Worm (Caenorhabditis elegans) whole organism, early embryonic: ENCODE results near the gene T24C4.10.

Experiments
- B0310.2 ChIP-seq: sonication (generic microtip); optimal IDR thresholded peaks from 2 replicates; lab custom pipeline; 2016; ENCODE audit warnings: mild to moderate bottlenecking, missing genetic modification characterization, missing compliant biosample characterization
- aly-1 ChIP-seq: sonication (generic microtip); optimal IDR thresholded peaks from 2 replicates; lab custom pipeline; 2016; ENCODE audit warnings: missing genetic modification characterization, missing compliant biosample characterization
- ama-1 ChIP-seq: fragments of 150-350 bp; optimal IDR thresholded peaks from 2 replicates; lab custom pipeline; 2014
- ceh-13 ChIP-seq: fragments of 200-800 bp; sonication (Bioruptor generic); optimal IDR thresholded peaks from 2 replicates; lab custom pipeline; 2018; ENCODE audit warnings: mild to moderate bottlenecking, missing genetic modification characterization, missing compliant biosample characterization
- ets-7 ChIP-seq: sonication (generic microtip); optimal IDR thresholded peaks from 2 replicates; lab custom pipeline; 2016; ENCODE audit warnings: missing genotype, missing genetic modification characterization, missing compliant biosample characterization
- flt-1 ChIP-seq: fragments of 200-800 bp; sonication (Bioruptor generic); IDR thresholded peaks from 2 replicates; pipeline ENCODE4 v1.3.6; 2022; ENCODE audit warnings: missing genetic modification characterization, missing compliant biosample characterization
- hmg-4 ChIP-seq: fragments of 200-800 bp; sonication (Bioruptor generic); optimal IDR thresholded peaks from 2 replicates; lab custom pipeline; 2018; ENCODE audit warnings: mild to moderate bottlenecking, missing genetic modification characterization, missing compliant biosample characterization
- hnd-1 ChIP-seq: sonication (generic microtip); optimal IDR thresholded peaks from 2 replicates; lab custom pipeline; 2016; ENCODE audit warnings: missing genetic modification characterization, missing compliant biosample characterization
- pes-1 ChIP-seq: fragments of 200-800 bp; sonication (Bioruptor generic); IDR thresholded peaks from 2 replicates; pipeline ENCODE4 v1.3.6; 2022; ENCODE audit warnings: missing genetic modification reagents, missing genetic modification characterization, missing compliant biosample characterization
- scrt-1 ChIP-seq: fragments of 200-800 bp; sonication (Bioruptor generic); IDR thresholded peaks from 2 replicates; pipeline ENCODE4 v1.3.6; 2022; ENCODE audit warnings: missing genetic modification characterization, missing compliant biosample characterization
- sea-1 ChIP-seq: fragments of 200-800 bp; sonication (Bioruptor generic); conservative IDR thresholded peaks from 2 replicates; pipeline ENCODE4 v1.3.6; 2022; ENCODE audit warnings: missing genetic modification characterization, missing compliant biosample characterization
- tbx-11 ChIP-seq: fragments of 200-800 bp; sonication (Bioruptor generic); IDR thresholded peaks from 2 replicates; pipeline ENCODE4 v1.3.6; 2022; ENCODE audit warnings: missing genetic modification characterization, missing compliant biosample characterization
- tbx-37 ChIP-seq: fragments of 200-800 bp; sonication (Bioruptor generic); conservative IDR thresholded peaks from 2 replicates; pipeline ENCODE4 v1.3.6; 2022; ENCODE audit warnings: missing genetic modification reagents, missing genetic modification characterization, missing compliant biosample characterization
- tra-4 ChIP-seq: sonication (generic microtip); optimal IDR thresholded peaks from 2 replicates; lab custom pipeline; 2017; ENCODE audit warnings: missing genetic modification characterization, missing compliant biosample characterization

DNA sequence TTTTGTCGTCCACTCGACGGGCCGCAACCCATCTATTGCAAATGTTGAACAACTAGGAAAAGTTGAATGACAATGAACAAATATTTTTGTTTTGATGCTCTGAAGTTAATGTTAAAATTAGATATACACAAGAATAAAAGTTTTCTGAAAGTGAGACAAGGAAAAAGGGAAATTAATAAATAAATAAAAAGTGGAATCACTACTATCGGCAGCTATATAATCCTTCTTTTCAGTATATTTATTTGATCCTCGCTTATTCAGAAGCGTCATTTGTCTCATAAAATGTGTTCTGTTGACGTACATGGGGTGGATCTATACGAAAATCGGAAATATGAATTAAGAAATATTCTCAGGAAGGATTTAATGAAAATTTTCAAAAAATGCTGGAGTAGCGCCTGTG, 35.2 kb upstream of the T24C4.10 start, which contains the start of gene pef-1:
- TF ChIP-seq ama-1 (lab: Kevin White, UChicago) (no peak), ceh-13 (GFP tag; lab: Kevin White, UChicago) (no peak), tbx-37 (GFP tag; lab: Robert Waterston, UW) (no peak), hmg-4 (no peak), tra-4 (tag; lab: Kevin White, UChicago) (no peak), ets-7 (tag; lab: Kevin White, UChicago) (no peak), pes-1 (no peak), aly-1 (tag; lab: Kevin White, UChicago) (no peak), tbx-11 (GFP tag; lab: Robert Waterston, UW) (no peak), flt-1 (GFP tag; lab: Robert Waterston, UW) (no peak), hnd-1 (no peak), B0310.2 (tag; lab: Kevin White, UChicago) (no peak), scrt-1 (GFP tag; lab: Robert Waterston, UW) (no peak), sea-1 (GFP tag; lab: Robert Waterston, UW) (no peak)
